Fruit fly (Drosophila melanogaster) whole organism, adult: ENCODE results near the gene CG11986.

ENCODE experiments used
- CG11617 ChIP-seq: fragments of 200-800 bp; sonication (Bioruptor generic); optimal IDR thresholded peaks from 2 replicates; lab custom pipeline; 2017; ENCODE audit warnings: mild to moderate bottlenecking, missing biosample characterization, missing genetic modification reagents, missing genetic modification characterization
- CG12768 ChIP-seq: fragments of 200-800 bp; sonication (Bioruptor generic); optimal IDR thresholded peaks from 2 replicates; lab custom pipeline; 2017; ENCODE audit warnings: missing biosample characterization, missing genetic modification characterization, mild to moderate bottlenecking, moderate library complexity, missing genetic modification reagents
- CG14711 ChIP-seq: fragments of 200-800 bp; sonication (Bioruptor generic); optimal IDR thresholded peaks from 2 replicates; lab custom pipeline; 2018; ENCODE audit warnings: missing biosample characterization, mild to moderate bottlenecking, missing genetic modification characterization, moderate library complexity
- CG1620 ChIP-seq: fragments of 200-800 bp; sonication (Bioruptor generic); optimal IDR thresholded peaks from 2 replicates; lab custom pipeline; 2016; ENCODE audit warnings: missing biosample characterization, missing genetic modification characterization
- CG33017 ChIP-seq: fragments of 200-800 bp; sonication (Bioruptor generic); optimal IDR thresholded peaks from 2 replicates; lab custom pipeline; 2018; ENCODE audit warnings: missing biosample characterization, mild to moderate bottlenecking, missing genetic modification characterization, moderate library complexity
- CG5204 ChIP-seq: fragments of 200-800 bp; sonication (Bioruptor generic); optimal IDR thresholded peaks from 2 replicates; lab custom pipeline; 2016; ENCODE audit warnings: missing biosample characterization, missing genetic modification characterization
- CG7045 ChIP-seq: fragments of 200-800 bp; sonication (Bioruptor generic); optimal IDR thresholded peaks from 2 replicates; lab custom pipeline; 2017; ENCODE audit warnings: missing biosample characterization, mild to moderate bottlenecking, missing genetic modification characterization
- CG7101 ChIP-seq: fragments of 200-800 bp; sonication (Bioruptor generic); optimal IDR thresholded peaks from 2 replicates; lab custom pipeline; 2018; ENCODE audit warnings: missing biosample characterization, mild to moderate bottlenecking, missing genetic modification characterization, moderate library complexity
- Clk ChIP-seq: fragments of 200-800 bp; sonication (Bioruptor generic); optimal IDR thresholded peaks from 2 replicates; lab custom pipeline; 2017; ENCODE audit warnings: missing biosample characterization, missing genetic modification characterization
- Crg-1 ChIP-seq: fragments of 200-800 bp; sonication (Bioruptor generic); optimal IDR thresholded peaks from 2 replicates; lab custom pipeline; 2016; ENCODE audit warnings: missing biosample characterization, missing genetic modification characterization
- Hr96 ChIP-seq: fragments of 200-800 bp; sonication (Bioruptor generic); optimal IDR thresholded peaks from 2 replicates; lab custom pipeline; 2016; ENCODE audit warnings: missing biosample characterization, missing genetic modification characterization
- Mnt ChIP-seq: fragments of 200-800 bp; sonication (Bioruptor generic); optimal IDR thresholded peaks from 2 replicates; lab custom pipeline; 2016; ENCODE audit warnings: missing biosample characterization, mild to moderate bottlenecking, missing genetic modification characterization
- bab1 ChIP-seq: fragments of 200-800 bp; sonication (Bioruptor generic); optimal IDR thresholded peaks from 3 replicates; lab custom pipeline; 2019; ENCODE audit warnings: missing biosample characterization, mild to moderate bottlenecking, missing genetic modification characterization, moderate library complexity
- cic ChIP-seq: fragments of 200-800 bp; sonication (Bioruptor generic); optimal IDR thresholded peaks from 2 replicates; lab custom pipeline; 2017; ENCODE audit warnings: missing biosample characterization, mild to moderate bottlenecking, missing genetic modification characterization, moderate library complexity
- cnc ChIP-seq, 2 experiments: fragments of >200 bp; optimal IDR thresholded peaks; 2 replicates each; lab custom pipeline; 2017
- kay ChIP-seq: fragments of 200-800 bp; sonication (Bioruptor generic); peaks from one replicate; lab custom pipeline; 2016; ENCODE audit warnings: missing biosample characterization, missing genetic modification characterization, borderline replicate concordance
- ovo ChIP-seq: fragments of 200-800 bp; sonication (Bioruptor generic); optimal IDR thresholded peaks from 2 replicates; lab custom pipeline; 2016; ENCODE audit warnings: missing biosample characterization, missing genetic modification characterization
- pad ChIP-seq: fragments of 200-800 bp; sonication (Bioruptor generic); optimal IDR thresholded peaks from 3 replicates; lab custom pipeline; 2017; ENCODE audit warnings: missing biosample characterization, missing genetic modification characterization, mild to moderate bottlenecking, moderate library complexity, missing genetic modification reagents
- tj ChIP-seq: fragments of 200-800 bp; sonication (Bioruptor generic); optimal IDR thresholded peaks from 3 replicates; lab custom pipeline; 2017; ENCODE audit warnings: missing biosample characterization, mild to moderate bottlenecking, missing genetic modification characterization, moderate library complexity
- toe ChIP-seq: fragments of 200-800 bp; sonication (Bioruptor generic); optimal IDR thresholded peaks from 2 replicates; lab custom pipeline; 2016; ENCODE audit warnings: missing biosample characterization, missing genetic modification characterization

Gene CG11986

DNA sequence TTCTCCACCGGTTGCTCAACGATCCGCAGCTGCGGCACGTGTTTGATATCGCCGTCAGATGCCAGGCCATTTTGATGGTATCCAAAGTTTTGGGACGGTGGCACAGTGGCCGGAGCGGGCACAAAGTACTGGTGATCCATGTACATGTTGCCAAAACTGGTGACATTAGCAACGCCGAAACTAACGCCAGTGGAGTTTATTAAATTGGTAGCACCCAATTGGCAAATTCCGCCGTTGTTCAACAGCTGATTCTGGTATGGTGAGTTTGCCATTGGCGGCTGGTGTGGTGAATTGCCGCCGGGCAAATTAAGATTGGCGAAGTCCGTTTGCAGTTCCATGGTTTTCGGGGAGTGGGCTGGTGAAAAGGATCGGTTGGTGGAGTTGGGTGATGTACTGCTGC lies 31.7 kb downstream of the CG11986 start:
- TF ChIP-seq cic (GFP tag; lab: Kevin White, UChicago): no peak
- peak; percentile 1 for TF ChIP-seq bab1 (GFP tag; lab: Kevin White, UChicago)

DNA sequence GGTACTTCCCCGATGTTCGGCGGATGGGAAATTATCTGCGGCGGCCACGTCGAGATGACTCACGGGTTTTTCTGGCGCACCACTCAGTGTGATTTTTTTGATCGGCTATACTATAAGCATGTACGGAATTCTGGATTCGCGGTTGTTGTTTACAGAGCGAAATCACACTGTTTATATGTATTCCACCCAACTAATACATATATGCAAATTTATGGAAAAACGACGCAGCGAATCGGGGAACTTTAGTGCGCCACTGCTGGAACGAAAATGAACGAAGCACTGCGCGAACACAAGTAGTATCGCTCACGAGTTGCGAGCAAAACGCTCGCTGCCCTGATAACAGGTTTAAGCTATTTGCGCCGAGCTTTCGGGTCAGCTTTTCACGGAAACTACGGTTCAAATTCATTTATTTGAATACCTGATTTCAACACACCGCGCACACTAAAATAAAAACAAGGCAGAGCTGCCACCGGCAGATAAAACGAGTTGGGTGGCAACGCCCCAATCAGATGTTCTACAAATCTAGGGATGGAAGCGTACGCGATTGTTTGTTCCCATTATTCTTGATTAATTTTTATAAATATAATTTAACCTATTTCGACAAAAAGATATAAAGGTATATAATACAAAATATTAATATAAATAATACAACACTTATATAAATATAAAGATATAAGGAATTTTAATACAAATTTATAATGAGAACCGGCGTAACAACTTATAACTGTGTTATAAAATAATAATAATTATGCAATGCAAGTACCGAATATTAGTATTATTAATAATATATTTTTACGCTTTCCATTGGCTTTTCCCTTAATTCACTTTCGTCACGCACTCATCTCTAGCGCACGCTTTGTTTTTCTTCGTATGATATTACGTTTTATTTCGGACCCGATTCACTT lies 32.6 kb downstream of the CG11986 start, which contains the start of gene Rel:
Rel (minus strand) TSS at position 417 of the 905 bp plus-strand sequence.
- TF ChIP-seq toe (GFP tag; lab: Kevin White, UChicago): no peak
- TF ChIP-seq ovo (GFP tag; lab: Kevin White, UChicago): no peak
- peak; percentile 8 for TF ChIP-seq Clk (GFP tag; lab: Kevin White, UChicago)
- TF ChIP-seq Crg-1 (GFP tag; lab: Kevin White, UChicago): peak; percentile 80
- TF ChIP-seq CG7101 (tag; lab: Kevin White, UChicago): peak; percentile 78
- peak; percentile 74 for TF ChIP-seq CG14711
- peak; percentile 63 for TF ChIP-seq CG12768
- no peak for TF ChIP-seq Hr96 (GFP tag; lab: Kevin White, UChicago)
- no peak for TF ChIP-seq tj (GFP tag; lab: Kevin White, UChicago)
- peak; percentile 92 for TF ChIP-seq Mnt
- TF ChIP-seq CG5204 (GFP tag; lab: Kevin White, UChicago): no peak
- TF ChIP-seq CG7045: peak; percentile 62
- peak; percentile 41 for TF ChIP-seq pad (GFP tag; lab: Kevin White, UChicago)
- TF ChIP-seq cic (GFP tag; lab: Kevin White, UChicago): peak; percentile 97
- peak in 1 of 2 experiments; percentile 13 for TF ChIP-seq cnc (optimal IDR thresholded peaks at IDR 0.05; lab: Kevin White, UChicago)
- peak; percentile 72 for TF ChIP-seq CG11617 (GFP tag; lab: Kevin White, UChicago)
- peak; percentile 64 for TF ChIP-seq CG33017 (tag; lab: Kevin White, UChicago)
- peak; percentile 76 for TF ChIP-seq bab1 (GFP tag; lab: Kevin White, UChicago)
- no peak for TF ChIP-seq CG1620 (GFP tag; lab: Kevin White, UChicago)
- peak; percentile 99 for TF ChIP-seq kay (GFP tag; lab: Kevin White, UChicago)

DNA sequence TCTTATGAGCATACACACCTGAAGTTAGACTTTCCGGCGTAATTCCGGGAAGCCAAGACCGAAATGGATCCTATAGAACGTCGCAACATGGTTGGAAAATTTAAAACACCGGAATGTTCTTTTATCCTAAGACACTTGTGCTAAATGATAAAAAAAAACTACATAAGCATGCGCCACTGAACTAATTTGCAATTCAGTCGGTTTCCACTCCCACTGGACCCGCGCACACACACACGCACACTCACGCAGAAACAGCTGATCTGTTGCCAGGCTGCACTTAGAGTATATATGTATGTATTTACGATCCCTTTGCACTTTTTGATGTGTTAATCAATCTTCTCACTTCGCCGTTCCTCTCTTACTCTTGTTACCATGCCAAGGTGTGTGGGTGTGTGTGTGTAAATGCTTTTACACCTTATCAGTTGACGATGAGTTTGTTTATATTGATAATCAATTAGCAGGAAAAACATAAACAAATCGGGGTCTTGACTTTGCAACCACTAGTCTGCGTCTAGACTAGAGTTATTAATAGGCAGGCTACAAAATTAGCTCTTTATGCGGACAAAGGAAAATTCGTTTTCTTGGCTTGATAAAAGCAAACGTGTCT lies 33.3 kb downstream of the CG11986 start, which contains the start of gene Mst85C:
Mst85C (plus strand) TSS at position 180 of the 607 bp plus-strand sequence.
- no peak for TF ChIP-seq ovo (GFP tag; lab: Kevin White, UChicago)
- peak; percentile 28 for TF ChIP-seq CG12768
- TF ChIP-seq Mnt: no peak
- TF ChIP-seq CG7045: no peak
- no peak for TF ChIP-seq Hr96 (GFP tag; lab: Kevin White, UChicago)
- TF ChIP-seq tj (GFP tag; lab: Kevin White, UChicago): peak; percentile 61
- TF ChIP-seq cic (GFP tag; lab: Kevin White, UChicago): peak; percentile 52
- TF ChIP-seq kay (GFP tag; lab: Kevin White, UChicago): peak; percentile 79

DNA sequence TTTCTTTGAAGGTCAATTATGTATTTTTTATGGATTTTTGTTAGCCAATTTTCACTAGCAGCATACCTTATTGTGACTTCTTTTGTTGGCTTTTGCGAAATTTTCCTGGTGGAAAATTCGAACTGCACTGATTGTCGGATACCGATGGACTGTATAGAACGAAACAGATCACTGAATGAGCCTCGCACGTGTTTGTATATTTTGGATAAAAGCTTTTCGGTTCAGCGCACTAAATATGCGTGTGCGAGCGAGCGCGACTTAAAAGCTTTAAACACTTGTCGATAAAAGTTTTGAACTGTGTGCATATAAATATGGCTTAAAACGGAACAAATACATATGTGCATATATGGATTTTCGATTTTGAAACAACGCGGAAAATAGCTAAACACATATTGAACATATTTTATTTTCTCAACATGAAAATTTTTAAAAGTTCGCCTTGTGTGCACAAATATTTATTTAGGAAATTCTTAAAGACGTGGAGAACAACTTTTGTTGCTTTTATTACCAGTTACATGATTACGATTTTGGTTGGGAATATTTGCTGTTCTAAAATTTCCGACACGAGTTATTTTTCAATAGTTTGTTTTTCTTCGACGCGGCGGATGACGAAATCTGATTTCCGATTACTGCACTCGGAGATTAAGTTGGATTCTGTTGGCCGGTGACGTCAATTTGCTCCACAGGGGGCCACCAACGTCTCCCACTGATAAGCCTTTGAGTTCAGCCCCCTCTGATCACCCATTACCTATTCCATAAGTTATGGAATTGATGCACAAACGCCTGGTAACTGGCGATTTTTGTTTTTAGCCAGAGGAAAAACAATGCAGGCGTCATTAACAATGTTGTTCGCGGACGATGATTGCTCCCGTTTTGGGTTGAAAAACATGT lies 34.1 kb downstream of the CG11986 start:
- no peak for TF ChIP-seq toe (GFP tag; lab: Kevin White, UChicago)
- peak; percentile 32 for TF ChIP-seq Mnt
- no peak for TF ChIP-seq CG33017 (tag; lab: Kevin White, UChicago)

DNA sequence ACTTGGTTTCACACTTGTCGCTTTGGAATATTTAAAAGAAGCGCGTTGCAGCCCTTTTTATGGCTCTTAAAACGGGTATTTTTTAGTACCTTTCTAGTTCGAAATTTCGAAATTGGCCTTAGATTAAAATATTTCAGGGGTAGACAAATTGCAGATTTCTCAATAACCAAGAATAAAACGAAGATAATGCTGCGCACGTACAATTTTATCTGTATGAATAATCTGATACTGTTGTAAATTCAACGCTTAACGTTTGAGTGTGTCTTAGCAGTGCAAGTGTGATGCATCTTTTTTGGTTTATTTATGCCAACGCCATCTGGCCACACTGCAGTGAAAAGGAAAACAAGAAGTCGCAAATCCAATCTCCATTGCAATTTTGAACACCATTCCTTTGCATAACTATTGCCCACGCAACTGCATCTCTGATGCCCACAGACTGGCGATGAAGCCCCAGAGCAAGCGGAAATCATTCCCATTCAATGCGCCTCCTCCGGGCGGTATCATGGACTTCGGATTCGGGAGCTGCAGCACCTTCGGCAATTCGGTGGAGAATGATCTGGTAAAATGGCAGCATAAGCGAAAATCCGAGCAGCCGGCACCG lies 35.4 kb downstream of the CG11986 start, which contains the start of gene Nmdmc:
Nmdmc (minus strand) TSS at position 37 of the 601 bp plus-strand sequence.
- TF ChIP-seq bab1 (GFP tag; lab: Kevin White, UChicago): peak; percentile 19
- peak; percentile 3 for TF ChIP-seq cic (GFP tag; lab: Kevin White, UChicago)
- no peak for TF ChIP-seq Hr96 (GFP tag; lab: Kevin White, UChicago)
